Worm (Caenorhabditis elegans) whole organism, mixed stage, embryonic: ENCODE measurements around the gene Y80D3A.8.

Experiments
- M03D4.4 ChIP-seq: sonication (generic microtip); optimal IDR thresholded peaks from 2 replicates; lab custom pipeline; 2017; ENCODE audit warnings: mild to moderate bottlenecking, missing genetic modification characterization, missing compliant biosample characterization
- bed-3 ChIP-seq: fragments of 200-800 bp; sonication (Bioruptor generic); optimal IDR thresholded peaks from 3 replicates; lab custom pipeline; 2018; ENCODE audit warnings: mild to moderate bottlenecking, missing genetic modification characterization, moderate library complexity, missing compliant biosample characterization
- ceh-43 ChIP-seq: fragments of 200-800 bp; sonication (Bioruptor generic); optimal IDR thresholded peaks from 2 replicates; lab custom pipeline; 2018; ENCODE audit warnings: mild to moderate bottlenecking, missing genetic modification characterization, moderate library complexity, missing compliant biosample characterization
- ceh-83 ChIP-seq: fragments of 200-800 bp; sonication (Bioruptor generic); optimal IDR thresholded peaks from 2 replicates; lab custom pipeline; 2018; ENCODE audit warnings: mild to moderate bottlenecking, missing genetic modification characterization, missing compliant biosample characterization
- ces-1 ChIP-seq: fragments of 150-350 bp; optimal IDR thresholded peaks from 2 replicates; lab custom pipeline; 2014; ENCODE audit warnings: missing biosample characterization, missing genetic modification reagents, missing genetic modification characterization
- cnd-1 ChIP-seq: fragments of 200-800 bp; sonication (Bioruptor generic); optimal IDR thresholded peaks from 2 replicates; lab custom pipeline; 2018; ENCODE audit warnings: mild to moderate bottlenecking, missing genetic modification characterization, missing compliant biosample characterization
- drap-1 ChIP-seq: fragments of 200-800 bp; sonication (Bioruptor generic); optimal IDR thresholded peaks from 3 replicates; lab custom pipeline; 2018; ENCODE audit warnings: mild to moderate bottlenecking, missing genetic modification characterization, missing compliant biosample characterization
- elt-3 ChIP-seq: fragments of 150-350 bp; optimal IDR thresholded peaks from 2 replicates; lab custom pipeline; 2014; ENCODE audit warnings: missing biosample characterization, missing genetic modification characterization
- flh-1 ChIP-seq: fragments of 200-800 bp; sonication (Bioruptor generic); optimal IDR thresholded peaks from 2 replicates; lab custom pipeline; 2018; ENCODE audit warnings: mild to moderate bottlenecking, missing genetic modification characterization, moderate library complexity, missing compliant biosample characterization
- ham-2 ChIP-seq: fragments of 200-800 bp; sonication (Bioruptor generic); optimal IDR thresholded peaks from 2 replicates; lab custom pipeline; 2018; ENCODE audit warnings: mild to moderate bottlenecking, missing genetic modification characterization, missing compliant biosample characterization
- hlh-1 ChIP-seq: fragments of 150-350 bp; optimal IDR thresholded peaks from 2 replicates; lab custom pipeline; 2014; ENCODE audit warnings: missing biosample characterization, missing genetic modification reagents, missing genetic modification characterization
- lin-13 ChIP-seq: fragments of 150-350 bp; optimal IDR thresholded peaks from 2 replicates; lab custom pipeline; 2014; ENCODE audit warnings: missing biosample characterization, missing genetic modification characterization
- lin-32 ChIP-seq: fragments of 200-800 bp; sonication (Bioruptor generic); optimal IDR thresholded peaks from 2 replicates; lab custom pipeline; 2018; ENCODE audit warnings: mild to moderate bottlenecking, missing genetic modification characterization, missing compliant biosample characterization
- lsy-2 ChIP-seq: fragments of 150-350 bp; optimal IDR thresholded peaks from 2 replicates; lab custom pipeline; 2014; ENCODE audit warnings: missing biosample characterization, missing genetic modification characterization
- mab-5 ChIP-seq: fragments of 150-350 bp; optimal IDR thresholded peaks from 2 replicates; lab custom pipeline; 2014; ENCODE audit warnings: missing biosample characterization, missing genetic modification characterization
- mep-1 ChIP-seq: fragments of 150-350 bp; optimal IDR thresholded peaks from 2 replicates; lab custom pipeline; 2017; ENCODE audit warnings: missing biosample characterization, missing genetic modification reagents, missing genetic modification characterization, inconsistent platforms
- mls-2 ChIP-seq: sonication (generic microtip); optimal IDR thresholded peaks from 2 replicates; lab custom pipeline; 2016; ENCODE audit warnings: mild to moderate bottlenecking, missing genetic modification characterization, moderate library complexity, missing compliant biosample characterization
- nhr-12 ChIP-seq: fragments of 150-350 bp; optimal IDR thresholded peaks from 2 replicates; lab custom pipeline; 2014; ENCODE audit warnings: missing biosample characterization, missing genetic modification characterization
- nhr-237 ChIP-seq: fragments of 150-350 bp; optimal IDR thresholded peaks from 2 replicates; lab custom pipeline; 2014; ENCODE audit warnings: missing biosample characterization, missing genetic modification characterization
- nhr-28 ChIP-seq: fragments of 150-350 bp; optimal IDR thresholded peaks from 2 replicates; lab custom pipeline; 2014; ENCODE audit warnings: missing biosample characterization, missing genetic modification characterization
- nhr-76 ChIP-seq: sonication (generic microtip); optimal IDR thresholded peaks from 2 replicates; lab custom pipeline; 2017; ENCODE audit warnings: missing biosample characterization, missing genetic modification characterization
- pha-4 ChIP-seq: fragments of 150-350 bp; optimal IDR thresholded peaks from 2 replicates; lab custom pipeline; 2018; ENCODE audit warnings: missing biosample characterization, missing genetic modification reagents, missing genetic modification characterization
- sem-2 ChIP-seq: fragments of 200-800 bp; sonication (Bioruptor generic); optimal IDR thresholded peaks from 2 replicates; lab custom pipeline; 2018; ENCODE audit warnings: mild to moderate bottlenecking, missing genetic modification characterization, missing compliant biosample characterization
- snpc-4 ChIP-seq: fragments of 150-350 bp; optimal IDR thresholded peaks from 2 replicates; lab custom pipeline; 2014; ENCODE audit warnings: missing biosample characterization, missing genetic modification characterization
- tbx-8 ChIP-seq: fragments of 200-800 bp; sonication (Bioruptor generic); optimal IDR thresholded peaks from 2 replicates; lab custom pipeline; 2018; ENCODE audit warnings: mild to moderate bottlenecking, missing genetic modification characterization, moderate library complexity, missing compliant biosample characterization
- unc-120 ChIP-seq: sonication (generic microtip); optimal IDR thresholded peaks from 2 replicates; lab custom pipeline; 2017; ENCODE audit warnings: missing genetic modification characterization, missing compliant biosample characterization; ENCODE audit not compliant: poor library complexity, severe bottlenecking
- unc-62 ChIP-seq: fragments of 150-350 bp; optimal IDR thresholded peaks from 2 replicates; lab custom pipeline; 2014; ENCODE audit warnings: missing biosample characterization, missing genetic modification reagents, missing genetic modification characterization
- zip-8 ChIP-seq: fragments of 150-350 bp; optimal IDR thresholded peaks from 2 replicates; lab custom pipeline; 2014; ENCODE audit warnings: missing biosample characterization, missing genetic modification characterization
- ztf-11 ChIP-seq: fragments of 150-350 bp; optimal IDR thresholded peaks from 2 replicates; lab custom pipeline; 2014; ENCODE audit warnings: missing biosample characterization, missing genetic modification characterization

Gene Y80D3A.8

DNA sequence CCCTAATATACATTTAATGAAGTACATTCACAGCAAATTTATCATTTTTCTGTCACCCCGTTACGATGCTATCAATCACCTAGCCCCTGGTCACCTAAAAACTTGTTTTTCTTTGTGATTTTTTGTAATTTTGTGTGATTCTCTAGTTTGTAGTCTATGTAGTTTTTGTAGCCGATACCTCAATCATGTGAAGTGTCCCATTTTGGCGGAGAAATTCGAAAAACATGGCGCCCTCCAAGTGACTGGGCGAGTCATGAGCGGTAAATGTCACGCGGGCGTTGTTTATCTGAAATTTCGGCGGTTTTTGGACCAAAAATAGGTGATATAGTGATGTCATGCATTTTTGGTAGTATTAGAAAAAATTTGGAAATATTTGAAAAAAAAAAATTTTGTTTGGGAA is 9.7 kb upstream of the Y80D3A.8 start:
- TF ChIP-seq cnd-1 = no peak
- TF ChIP-seq unc-120 (tag; lab: Kevin White, UChicago) = no peak

DNA sequence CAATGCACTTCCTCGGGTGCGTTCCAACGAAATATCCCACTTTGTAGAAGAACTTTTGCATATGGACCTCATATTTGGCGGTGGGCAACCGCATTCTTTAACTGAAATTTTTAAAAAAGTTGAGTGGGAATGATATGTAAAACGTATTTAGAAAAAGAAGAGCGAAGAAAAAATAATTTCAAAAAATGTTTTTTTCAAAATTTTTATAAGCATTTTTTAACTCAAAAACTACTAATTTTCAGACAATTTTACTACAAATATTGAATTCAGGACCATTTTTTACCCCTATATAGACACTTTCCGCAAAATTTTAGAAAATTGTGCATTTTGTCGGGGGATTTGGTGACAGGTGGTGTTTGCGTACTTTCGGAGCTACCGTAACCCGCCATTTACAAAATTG is 9.2 kb upstream of the Y80D3A.8 start, which contains the start of gene ptr-22:
ptr-22 (minus strand) TSS at position 101 of the 400 bp plus-strand sequence.
- no peak for TF ChIP-seq flh-1 (GFP tag; lab: Kevin White, UChicago)
- TF ChIP-seq nhr-12 (tag; lab: Kevin White, UChicago) = no peak
- TF ChIP-seq nhr-28 (tag; lab: Kevin White, UChicago) = no peak
- TF ChIP-seq pha-4 (tag; lab: Kevin White, UChicago) = no peak

DNA sequence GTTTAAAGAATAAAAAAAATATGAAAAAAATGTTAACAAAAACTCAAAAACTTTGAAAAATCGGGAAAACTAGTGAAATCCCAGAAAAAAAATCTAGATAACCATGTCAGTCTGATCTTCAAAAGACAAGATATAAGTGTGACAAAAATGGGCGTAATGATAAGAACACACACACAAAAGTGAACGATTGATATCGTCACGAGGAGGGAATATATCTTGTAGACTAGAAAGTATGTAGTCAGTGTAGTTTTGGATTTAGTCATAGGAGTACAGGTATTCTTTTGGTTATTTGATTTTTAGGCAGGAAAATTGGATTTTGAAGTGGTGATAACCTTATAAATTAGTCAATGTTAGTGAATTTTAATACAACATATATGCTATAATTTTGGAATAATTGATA is 5.9 kb upstream of the Y80D3A.8 start:
- TF ChIP-seq nhr-76 (no peak), ces-1 (GFP tag; lab: Kevin White, UChicago) (no peak), nhr-237 (tag; lab: Kevin White, UChicago) (no peak), mls-2 (tag; lab: Kevin White, UChicago) (no peak), sem-2 (GFP tag; lab: Kevin White, UChicago) (no peak), cnd-1 (no peak), snpc-4 (tag; lab: Kevin White, UChicago) (no peak), unc-120 (tag; lab: Kevin White, UChicago) (no peak), ceh-43 (GFP tag; lab: Kevin White, UChicago) (no peak), nhr-28 (tag; lab: Kevin White, UChicago) (no peak), drap-1 (no peak), tbx-8 (GFP tag; lab: Kevin White, UChicago) (no peak), mab-5 (tag; lab: Kevin White, UChicago) (no peak), M03D4.4 (tag; lab: Kevin White, UChicago) (no peak), zip-8 (no peak), ceh-83 (GFP tag; lab: Kevin White, UChicago) (no peak), ztf-11 (tag; lab: Kevin White, UChicago) (no peak), pha-4 (tag; lab: Kevin White, UChicago) (no peak)
- TF ChIP-seq, all 35 proteins: peak for 0

DNA sequence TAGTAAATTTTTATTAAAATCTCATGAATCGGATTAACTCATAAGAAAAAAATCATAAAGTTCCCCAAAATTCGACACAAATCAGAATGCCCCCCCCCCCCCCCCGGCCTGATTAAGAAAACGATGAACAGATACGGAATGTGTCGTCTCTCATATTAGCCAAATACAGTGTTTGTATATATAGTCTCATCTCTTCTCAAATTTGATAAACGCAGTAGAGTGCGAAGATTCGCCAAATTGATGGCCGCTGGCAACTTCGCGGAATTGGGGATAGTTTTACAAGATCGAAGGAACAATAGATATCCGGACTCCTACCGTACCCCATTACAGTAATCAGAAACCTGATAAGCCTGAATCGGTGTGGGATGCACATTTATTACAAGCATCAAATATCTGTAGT is 2.9 kb upstream of the Y80D3A.8 start:
- TF ChIP-seq drap-1 = no peak
- TF ChIP-seq ceh-43 (GFP tag; lab: Kevin White, UChicago) = no peak
- no peak for TF ChIP-seq bed-3 (GFP tag; lab: Kevin White, UChicago)
- no peak for TF ChIP-seq unc-62
- TF ChIP-seq nhr-237 (tag; lab: Kevin White, UChicago) = no peak
- no peak for TF ChIP-seq lin-13 (tag; lab: Kevin White, UChicago)
- TF ChIP-seq flh-1 (GFP tag; lab: Kevin White, UChicago) = no peak
- no peak for TF ChIP-seq ham-2 (GFP tag; lab: Kevin White, UChicago)
- no peak for TF ChIP-seq lsy-2 (tag; lab: Kevin White, UChicago)
- TF ChIP-seq ztf-11 (tag; lab: Kevin White, UChicago) = no peak
- no peak for TF ChIP-seq elt-3 (tag; lab: Kevin White, UChicago)
- TF ChIP-seq snpc-4 (tag; lab: Kevin White, UChicago) = no peak
- no peak for TF ChIP-seq mep-1 (tag; lab: Kevin White, UChicago)
- TF ChIP-seq ceh-83 (GFP tag; lab: Kevin White, UChicago) = no peak
- no peak for TF ChIP-seq mab-5 (tag; lab: Kevin White, UChicago)
- no peak for TF ChIP-seq hlh-1 (tag; lab: Kevin White, UChicago)

DNA sequence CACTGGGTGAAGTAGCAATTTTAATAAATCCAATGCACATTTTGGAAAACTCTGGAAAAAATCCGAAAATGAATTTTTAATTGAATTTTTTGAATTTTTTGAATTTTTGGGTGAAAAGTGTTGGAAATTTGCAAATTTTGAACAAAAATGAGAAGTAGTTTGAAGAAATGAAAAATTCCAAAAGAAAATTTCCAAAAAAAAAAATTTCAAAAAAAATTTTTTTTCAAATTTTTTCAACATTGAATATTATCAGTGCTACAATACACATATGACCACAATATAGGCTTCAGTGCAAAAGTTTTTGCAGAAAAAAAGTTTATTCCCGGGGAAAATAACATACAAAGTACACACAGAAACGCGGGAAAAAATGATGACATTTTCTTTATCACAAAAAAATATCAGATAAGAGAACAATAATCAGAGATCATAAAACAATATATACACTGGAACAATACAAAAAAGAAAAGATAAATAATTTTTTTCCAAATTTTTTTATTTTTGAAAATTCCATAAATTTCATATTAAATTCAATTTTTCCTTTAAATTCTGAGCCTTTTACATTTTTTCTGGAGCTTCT is 16.9 kb downstream of the Y80D3A.8 start, which contains the start of gene hrg-10:
hrg-10 (minus strand) TSS at position 51 of the 577 bp plus-strand sequence.
- no peak for TF ChIP-seq tbx-8 (GFP tag; lab: Kevin White, UChicago)
- TF ChIP-seq lin-32 (GFP tag; lab: Kevin White, UChicago) = no peak
- TF ChIP-seq lin-13 (tag; lab: Kevin White, UChicago) = no peak
- no peak for TF ChIP-seq flh-1 (GFP tag; lab: Kevin White, UChicago)
- no peak for TF ChIP-seq ceh-43 (GFP tag; lab: Kevin White, UChicago)
- TF ChIP-seq M03D4.4 (tag; lab: Kevin White, UChicago) = no peak
- no peak for TF ChIP-seq ham-2 (GFP tag; lab: Kevin White, UChicago)
- no peak for TF ChIP-seq nhr-237 (tag; lab: Kevin White, UChicago)
- no peak for TF ChIP-seq lsy-2 (tag; lab: Kevin White, UChicago)
- no peak for TF ChIP-seq unc-62
- TF ChIP-seq unc-120 (tag; lab: Kevin White, UChicago) = no peak
- TF ChIP-seq bed-3 (GFP tag; lab: Kevin White, UChicago) = no peak
- TF ChIP-seq zip-8 = no peak
